Worm (Caenorhabditis elegans) whole organism, L4/young adult: ENCODE results near the gene slc-28.1.

ENCODE experiments used
- W03F9.2 ChIP-seq: fragments of 150-350 bp; optimal IDR thresholded peaks from 2 replicates; lab custom pipeline; 2014; ENCODE audit warnings: missing biosample characterization, missing genetic modification characterization
- dao-5 ChIP-seq: sonication (generic microtip); optimal IDR thresholded peaks from 2 replicates; lab custom pipeline; 2016; ENCODE audit warnings: missing genotype, missing genetic modification characterization, moderate library complexity, missing compliant biosample characterization
- him-1 ChIP-seq: sonication (generic microtip); optimal IDR thresholded peaks from 2 replicates; lab custom pipeline; 2016; ENCODE audit warnings: missing genotype, missing genetic modification reagents, missing genetic modification characterization, missing compliant biosample characterization

ce11 chrV:3470782-3471181, 7.2 kb downstream of the slc-28.1 start, which contains the start of gene srbc-29:
- TF ChIP-seq him-1 (no peak), W03F9.2 (no peak), dao-5 (no peak)
